Worm (Caenorhabditis elegans): ENCODE results near the gene glb-30.

DNA sequence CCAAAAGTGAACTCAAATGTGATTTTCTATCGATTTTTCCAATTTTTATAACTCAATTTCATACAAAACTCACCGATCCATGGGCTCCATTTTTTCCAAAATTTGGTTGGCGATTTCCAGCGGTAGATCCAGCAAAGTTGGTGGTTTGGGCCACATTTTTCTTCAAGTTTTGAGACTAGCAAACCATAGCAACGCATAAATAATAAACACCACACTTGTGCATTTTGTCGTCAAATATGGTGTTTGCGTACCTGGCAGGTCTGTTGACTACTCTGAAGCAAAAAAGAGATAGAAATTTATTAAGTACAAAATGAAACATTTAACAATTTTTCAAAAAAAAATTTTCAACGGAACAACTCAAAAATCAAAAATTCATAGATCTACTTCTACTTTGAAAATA lies 36.9 kb upstream of the glb-30 start:
- TF ChIP-seq mep-1 (tag; optimal IDR thresholded peaks at IDR 0.05) (no peak), cnd-1 (tag; optimal IDR thresholded peaks at IDR 0.05) (no peak), nhr-28 (tag; optimal IDR thresholded peaks at IDR 0.05) (no peak), sptf-1 (tag; optimal IDR thresholded peaks at IDR 0.05) (no peak), unc-62 (GFP tag; optimal IDR thresholded peaks at IDR 0.05) (no peak), unc-39 (tag; optimal IDR thresholded peaks at IDR 0.05) (no peak), tbx-8 (GFP tag; optimal IDR thresholded peaks at IDR 0.05) (no peak), elt-3 (tag; optimal IDR thresholded peaks at IDR 0.05) (no peak), nhr-237 (tag; optimal IDR thresholded peaks at IDR 0.05) (no peak), ces-1 (GFP tag; optimal IDR thresholded peaks at IDR 0.05) (no peak)
